Fruit fly (Drosophila melanogaster) whole organism, prepupa: ENCODE data around the gene Rab9Db.

Source experiments
- Blimp-1 ChIP-seq: fragments of 200-800 bp; sonication (Bioruptor generic); optimal IDR thresholded peaks from 3 replicates; lab custom pipeline; 2017; ENCODE audit warnings: missing biosample characterization, missing genetic modification characterization, mild to moderate bottlenecking, moderate library complexity, missing genetic modification reagents
- CG10631 ChIP-seq: fragments of 200-800 bp; sonication (Bioruptor generic); optimal IDR thresholded peaks from 2 replicates; lab custom pipeline; 2016; ENCODE audit warnings: missing biosample characterization, missing genetic modification characterization
- CG10669 ChIP-seq: fragments of 200-800 bp; sonication (Bioruptor generic); optimal IDR thresholded peaks from 3 replicates; lab custom pipeline; 2018; ENCODE audit warnings: missing biosample characterization, mild to moderate bottlenecking, missing genetic modification characterization, moderate library complexity
- CG11294 ChIP-seq: fragments of 200-800 bp; sonication (Bioruptor generic); IDR thresholded peaks from 2 replicates; pipeline ENCODE4 v1.3.6; 2022; ENCODE audit warnings: missing biosample characterization, missing genetic modification characterization
- CG11762 ChIP-seq: fragments of 200-800 bp; sonication (Bioruptor generic); optimal IDR thresholded peaks from 3 replicates; lab custom pipeline; 2016; ENCODE audit warnings: missing biosample characterization, missing genetic modification characterization; ENCODE audit not compliant: insufficient read depth
- CG11902 ChIP-seq: fragments of 200-800 bp; sonication (Bioruptor generic); optimal IDR thresholded peaks from 3 replicates; lab custom pipeline; 2016; ENCODE audit warnings: missing biosample characterization, missing genetic modification characterization
- CG15336 ChIP-seq: fragments of 200-800 bp; sonication (Bioruptor generic); IDR thresholded peaks from 2 replicates; pipeline ENCODE4 v1.3.6; 2022; ENCODE audit warnings: missing biosample characterization, missing genetic modification characterization
- CG1621 ChIP-seq: fragments of 200-800 bp; sonication (Bioruptor generic); optimal IDR thresholded peaks from 3 replicates; lab custom pipeline; 2018; ENCODE audit warnings: missing biosample characterization, mild to moderate bottlenecking, missing genetic modification characterization
- CG16779 ChIP-seq: fragments of 200-800 bp; sonication (Bioruptor generic); optimal IDR thresholded peaks from 3 replicates; lab custom pipeline; 2017; ENCODE audit warnings: missing biosample characterization, mild to moderate bottlenecking, missing genetic modification characterization
- CG3032 ChIP-seq: fragments of 200-800 bp; optimal IDR thresholded peaks from 2 replicates; lab custom pipeline; 2019; ENCODE audit warnings: missing biosample characterization, mild to moderate bottlenecking, missing genetic modification characterization, moderate library complexity
- CG31627 ChIP-seq: fragments of 200-800 bp; sonication (Bioruptor generic); optimal IDR thresholded peaks from 3 replicates; lab custom pipeline; 2016; ENCODE audit warnings: missing biosample characterization, missing genetic modification characterization
- CG32006 ChIP-seq: fragments of 200-800 bp; sonication (Bioruptor generic); optimal IDR thresholded peaks from 3 replicates; lab custom pipeline; 2017; ENCODE audit warnings: missing biosample characterization, mild to moderate bottlenecking, missing genetic modification characterization
- CG34406 ChIP-seq: fragments of 200-800 bp; sonication (Bioruptor generic); optimal IDR thresholded peaks from 3 replicates; lab custom pipeline; 2016; ENCODE audit warnings: missing biosample characterization, missing genetic modification characterization
- CG3919 ChIP-seq: fragments of 200-800 bp; sonication (Bioruptor generic); optimal IDR thresholded peaks from 3 replicates; lab custom pipeline; 2016; ENCODE audit warnings: missing biosample characterization, missing genetic modification characterization
- CG4318 ChIP-seq: fragments of 200-800 bp; sonication (Bioruptor generic); optimal IDR thresholded peaks from 3 replicates; lab custom pipeline; 2017; ENCODE audit warnings: missing biosample characterization, mild to moderate bottlenecking, missing genetic modification characterization
- CG6163 ChIP-seq: fragments of 200-800 bp; sonication (Bioruptor generic); IDR thresholded peaks from 3 replicates; pipeline ENCODE4 v1.3.6; 2022; ENCODE audit warnings: missing biosample characterization, missing genetic modification characterization
- CG6276 ChIP-seq: fragments of 200-800 bp; sonication (Bioruptor generic); optimal IDR thresholded peaks from 2 replicates; lab custom pipeline; 2017; ENCODE audit warnings: missing biosample characterization, mild to moderate bottlenecking, missing genetic modification characterization
- CG6792 ChIP-seq: fragments of 200-800 bp; sonication (Bioruptor generic); optimal IDR thresholded peaks from 3 replicates; lab custom pipeline; 2016; ENCODE audit warnings: missing biosample characterization, missing genetic modification characterization
- CG6808 ChIP-seq: fragments of 200-800 bp; sonication (Bioruptor generic); optimal IDR thresholded peaks from 3 replicates; lab custom pipeline; 2017; ENCODE audit warnings: missing biosample characterization, missing genetic modification characterization, mild to moderate bottlenecking, moderate library complexity, missing genetic modification reagents
- CG7368 ChIP-seq: fragments of 200-800 bp; sonication (Bioruptor generic); optimal IDR thresholded peaks from 3 replicates; lab custom pipeline; 2016; ENCODE audit warnings: missing biosample characterization, missing genetic modification characterization
- CG8119 ChIP-seq: fragments of 200-800 bp; sonication (Bioruptor generic); IDR thresholded peaks from 3 replicates; pipeline ENCODE4 v1.3.6; 2022; ENCODE audit warnings: missing biosample characterization, missing genetic modification characterization
- CG8632 ChIP-seq: fragments of 200-800 bp; sonication (Bioruptor generic); optimal IDR thresholded peaks from 3 replicates; lab custom pipeline; 2016; ENCODE audit warnings: missing biosample characterization, missing genetic modification characterization
- Eip75B ChIP-seq: fragments of 200-800 bp; sonication (Bioruptor generic); optimal IDR thresholded peaks from 3 replicates; lab custom pipeline; 2016; ENCODE audit warnings: missing biosample characterization, missing genetic modification characterization
- Eip93F ChIP-seq: fragments of 200-800 bp; sonication (Bioruptor generic); optimal IDR thresholded peaks from 2 replicates; lab custom pipeline; 2016; ENCODE audit warnings: missing biosample characterization, mild to moderate bottlenecking, missing genetic modification characterization
- Ets21C ChIP-seq: fragments of 200-800 bp; sonication (Bioruptor generic); optimal IDR thresholded peaks from 3 replicates; lab custom pipeline; 2016; ENCODE audit warnings: missing biosample characterization, missing genetic modification characterization
- Ets96B ChIP-seq: fragments of 200-800 bp; optimal IDR thresholded peaks from 2 replicates; lab custom pipeline; 2019; ENCODE audit warnings: missing biosample characterization, mild to moderate bottlenecking, missing genetic modification characterization, moderate library complexity
- Hr38 ChIP-seq: sonication (Bioruptor generic); optimal IDR thresholded peaks from 2 replicates; lab custom pipeline; 2016; ENCODE audit warnings: missing biosample characterization, missing genetic modification characterization
- Hr39 ChIP-seq: fragments of 200-800 bp; sonication (Bioruptor generic); optimal IDR thresholded peaks from 2 replicates; lab custom pipeline; 2016; ENCODE audit warnings: missing biosample characterization, missing genetic modification characterization
- Lpt ChIP-seq: fragments of 200-800 bp; sonication (Bioruptor generic); optimal IDR thresholded peaks from 3 replicates; lab custom pipeline; 2016; ENCODE audit warnings: missing biosample characterization, missing genetic modification characterization
- Met ChIP-seq: fragments of 200-800 bp; sonication (Bioruptor generic); optimal IDR thresholded peaks from 3 replicates; lab custom pipeline; 2016; ENCODE audit warnings: missing biosample characterization, missing genetic modification characterization
- Sox14 ChIP-seq: fragments of 200-800 bp; sonication (Bioruptor generic); optimal IDR thresholded peaks from 3 replicates; lab custom pipeline; 2016; ENCODE audit warnings: missing biosample characterization, missing genetic modification characterization
- Sox15 ChIP-seq: fragments of 200-800 bp; sonication (Bioruptor generic); optimal IDR thresholded peaks from 3 replicates; lab custom pipeline; 2016; ENCODE audit warnings: missing biosample characterization, missing genetic modification characterization
- cyc ChIP-seq: fragments of 200-800 bp; sonication (Bioruptor generic); optimal IDR thresholded peaks from 3 replicates; lab custom pipeline; 2016; ENCODE audit warnings: missing biosample characterization, missing genetic modification characterization
- dsx ChIP-seq: fragments of 200-800 bp; optimal IDR thresholded peaks from 3 replicates; lab custom pipeline; 2019; ENCODE audit warnings: missing biosample characterization, mild to moderate bottlenecking, missing genetic modification characterization, moderate library complexity; ENCODE audit not compliant: poor library complexity, severe bottlenecking
- eg ChIP-seq: fragments of 200-800 bp; sonication (Bioruptor generic); IDR thresholded peaks from 3 replicates; pipeline ENCODE4 v1.3.6; 2022; ENCODE audit warnings: missing biosample characterization, missing genetic modification characterization
- fd59A ChIP-seq: fragments of 200-800 bp; sonication (Bioruptor generic); optimal IDR thresholded peaks from 2 replicates; lab custom pipeline; 2017; ENCODE audit warnings: missing biosample characterization, mild to moderate bottlenecking, missing genetic modification characterization, missing genetic modification reagents
- fkh ChIP-seq: fragments of 200-800 bp; sonication (Bioruptor generic); optimal IDR thresholded peaks from 3 replicates; lab custom pipeline; 2017; ENCODE audit warnings: missing biosample characterization, mild to moderate bottlenecking, missing genetic modification characterization, moderate library complexity
- lz ChIP-seq: fragments of 200-800 bp; sonication (Bioruptor generic); optimal IDR thresholded peaks from 3 replicates; lab custom pipeline; 2016; ENCODE audit warnings: missing biosample characterization, missing genetic modification characterization
- net ChIP-seq: fragments of 200-800 bp; sonication (Bioruptor generic); optimal IDR thresholded peaks from 3 replicates; lab custom pipeline; 2016; ENCODE audit warnings: missing biosample characterization, missing genetic modification characterization
- salr ChIP-seq, 2 experiments: fragments of 200-800 bp; sonication (Bioruptor generic); optimal IDR thresholded peaks; 3 replicates each; lab custom pipeline; 2016 to 2018; ENCODE audit warnings: missing biosample characterization in 2 of 2, missing genetic modification characterization in 2 of 2, mild to moderate bottlenecking in 1 of 2
- spab ChIP-seq: fragments of 200-800 bp; sonication (Bioruptor generic); optimal IDR thresholded peaks from 2 replicates; lab custom pipeline; 2017; ENCODE audit warnings: missing biosample characterization, mild to moderate bottlenecking, missing genetic modification characterization, missing genetic modification reagents
- ss ChIP-seq, 2 experiments: fragments of 200-800 bp; sonication (Bioruptor generic); optimal IDR thresholded peaks; 2 replicates in 1 of 2; 3 replicates in 1 of 2; lab custom pipeline; 2017 to 2018; ENCODE audit warnings: mild to moderate bottlenecking in 2 of 2, missing biosample characterization in 2 of 2, missing genetic modification characterization in 2 of 2, moderate library complexity in 1 of 2
- svp ChIP-seq: fragments of 200-800 bp; sonication (Bioruptor generic); peaks from one replicate; lab custom pipeline; 2016; ENCODE audit warnings: missing biosample characterization, missing genetic modification characterization

Rab9Db gene

DNA sequence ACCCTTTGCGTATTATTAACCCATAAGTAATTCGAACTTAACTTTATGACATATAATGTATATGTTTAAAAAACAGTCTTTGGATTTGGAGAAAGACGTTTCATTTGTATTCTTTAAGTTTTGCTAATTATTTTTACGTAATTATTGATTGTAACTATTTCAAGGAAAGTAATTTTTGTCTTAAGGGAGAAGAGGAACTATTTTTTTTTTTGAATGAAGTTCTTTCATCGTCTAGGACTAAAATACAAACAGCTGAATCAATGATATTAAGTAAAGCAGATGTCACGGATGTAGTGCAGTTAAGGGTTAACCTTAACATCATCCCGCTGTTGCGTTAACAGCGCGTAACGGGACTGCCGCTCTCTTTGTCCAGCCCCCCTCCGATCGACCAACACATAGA is 5.8 kb upstream of the Rab9Db start (continued):
- TF ChIP-seq lz (GFP tag; lab: Kevin White, UChicago) (peak; percentile 65), fkh (GFP tag; lab: Kevin White, UChicago) (no peak), Lpt (GFP tag; lab: Kevin White, UChicago) (no peak), Sox14 (GFP tag; lab: Kevin White, UChicago) (peak; percentile 45), CG8632 (peak; percentile 52), CG6792 (GFP tag; lab: Kevin White, UChicago) (peak; percentile 45), Eip75B (GFP tag; lab: Kevin White, UChicago) (peak; percentile 48), CG1621 (tag; lab: Kevin White, UChicago) (peak; percentile 9), CG11902 (peak; percentile 2), Sox15 (GFP tag; lab: Kevin White, UChicago) (peak; percentile 12), CG6808 (peak; percentile 28), CG15336 (0 out of 2 replicates have a peak, but pooled peaks have one; percentile 35), Hr39 (GFP tag; lab: Kevin White, UChicago) (peak; percentile 50), CG31627 (GFP tag; lab: Kevin White, UChicago) (peak; percentile 36), spab (GFP tag; lab: Kevin White, UChicago) (peak; percentile 9), fd59A (GFP tag; lab: Kevin White, UChicago) (no peak), eg (GFP tag; lab: Robert Waterston, UW) (no peak), CG3032 (tag; lab: Kevin White, UChicago) (peak; percentile 30), Ets21C (GFP tag; lab: Kevin White, UChicago) (peak; percentile 29), salr (GFP tag; optimal IDR thresholded peaks at IDR 0.05; lab: Kevin White, UChicago) (peak in 1 of 2 experiments; percentile 20), Blimp-1 (GFP tag; lab: Kevin White, UChicago) (no peak), CG11762 (GFP tag; lab: Kevin White, UChicago) (no peak), svp (peak; percentile 72), CG6163 (GFP tag; lab: Robert Waterston, UW) (no peak), cyc (GFP tag; lab: Kevin White, UChicago) (peak; percentile 47), CG8119 (GFP tag; lab: Robert Waterston, UW) (no peak), CG11294 (no peak), CG32006 (GFP tag; lab: Kevin White, UChicago) (peak; percentile 49), CG3919 (GFP tag; lab: Kevin White, UChicago) (peak; percentile 56), CG4318 (GFP tag; lab: Kevin White, UChicago) (peak; percentile 24), ss (GFP tag; optimal IDR thresholded peaks at IDR 0.05; lab: Kevin White, UChicago) (peak; percentile 26 to 45), dsx (GFP tag; lab: Kevin White, UChicago) (peak; percentile 20), Ets96B (peak; percentile 36), Eip93F (GFP tag; lab: Kevin White, UChicago) (no peak), CG6276 (GFP tag; lab: Kevin White, UChicago) (peak; percentile 5), net (GFP tag; lab: Kevin White, UChicago) (peak; percentile 27), CG34406 (GFP tag; lab: Kevin White, UChicago) (peak; percentile 37), CG10669 (GFP tag; lab: Kevin White, UChicago) (peak; percentile 58)

DNA sequence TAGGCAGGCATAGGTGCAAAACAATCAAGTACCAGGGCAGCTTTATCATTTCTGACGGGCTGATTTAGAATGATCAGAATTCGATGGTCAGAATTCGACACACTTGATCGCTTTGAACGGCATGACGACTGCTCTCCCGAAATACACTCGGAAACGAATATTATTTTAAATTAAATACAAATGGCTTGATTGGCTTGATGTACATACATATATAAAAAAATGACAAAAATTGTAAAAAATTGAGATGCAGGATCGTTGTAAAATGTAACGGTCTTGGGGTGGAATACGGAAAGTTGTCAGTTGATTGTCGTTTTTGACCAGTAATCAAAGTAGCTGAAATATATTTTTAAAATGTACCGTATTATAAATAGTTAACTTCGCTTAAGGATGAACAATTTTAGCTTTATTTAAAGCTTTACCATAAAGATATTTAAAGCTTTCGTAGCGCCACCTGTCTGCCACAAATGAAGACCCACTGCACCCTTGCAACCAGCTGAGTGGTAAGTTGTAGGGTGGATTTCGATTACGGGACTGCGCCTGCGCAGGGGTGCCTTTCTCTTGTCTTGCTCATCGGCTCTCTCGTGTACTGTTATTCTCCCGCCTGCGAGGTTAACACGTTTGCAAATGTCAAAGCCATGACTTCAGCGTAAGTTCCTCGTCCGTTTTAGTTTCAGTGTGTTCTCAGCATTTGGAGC is 4.2 kb upstream of the Rab9Db start, which contains the start of the genes CG9806 and X11Lbeta:
Gene CG9806, minus strand, starts transcription at position 51 of the 695 bp plus-strand sequence.
Gene X11Lbeta, plus strand, starts transcription at position 676 of the 695 bp plus-strand sequence.
- TF ChIP-seq Eip75B (GFP tag; lab: Kevin White, UChicago): no peak
- no peak for TF ChIP-seq Ets96B
- TF ChIP-seq Hr38: no peak
- TF ChIP-seq CG4318 (GFP tag; lab: Kevin White, UChicago): no peak
- no peak for TF ChIP-seq Met (GFP tag; lab: Kevin White, UChicago)
- no peak for TF ChIP-seq CG31627 (GFP tag; lab: Kevin White, UChicago)
- TF ChIP-seq CG15336: no peak
- no peak for TF ChIP-seq CG7368 (GFP tag; lab: Kevin White, UChicago)
- TF ChIP-seq CG16779 (tag; lab: Kevin White, UChicago): no peak
- no peak for TF ChIP-seq fd59A (GFP tag; lab: Kevin White, UChicago)
- TF ChIP-seq CG11762 (GFP tag; lab: Kevin White, UChicago): no peak
- no peak for TF ChIP-seq eg (GFP tag; lab: Robert Waterston, UW)
- no peak for TF ChIP-seq CG10631
- TF ChIP-seq Lpt (GFP tag; lab: Kevin White, UChicago): no peak
- no peak for TF ChIP-seq CG6808
